Worm (Caenorhabditis elegans) whole organism, midembryonic: ENCODE measurements around the gene srbc-62.

Experiments
- T22C8.4 ChIP-seq: fragments of 200-800 bp; sonication (Bioruptor generic); IDR thresholded peaks from 2 replicates; pipeline ENCODE4 v1.3.6; 2022; ENCODE audit warnings: missing genetic modification characterization, missing compliant biosample characterization
- cog-1 ChIP-seq: sonication (generic microtip); optimal IDR thresholded peaks from 2 replicates; lab custom pipeline; 2016; ENCODE audit warnings: missing genetic modification characterization, missing compliant biosample characterization
- flt-1 ChIP-seq: fragments of 200-800 bp; sonication (Bioruptor generic); IDR thresholded peaks from 2 replicates; pipeline ENCODE4 v1.3.6; 2022; ENCODE audit warnings: missing genetic modification characterization, missing compliant biosample characterization
- klf-2 ChIP-seq: fragments of 200-800 bp; sonication (Bioruptor generic); conservative IDR thresholded peaks from 2 replicates; pipeline ENCODE4 v1.3.6; 2022; ENCODE audit warnings: missing genetic modification reagents, missing genetic modification characterization, missing compliant biosample characterization
- med-1 ChIP-seq: sonication (generic microtip); optimal IDR thresholded peaks from 2 replicates; lab custom pipeline; 2017; ENCODE audit warnings: missing genetic modification characterization, mild to moderate bottlenecking, missing compliant biosample characterization, antibody characterized with exemption, missing genetic modification reagents; ENCODE audit not compliant: insufficient read depth
- ref-1 ChIP-seq: fragments of 200-800 bp; sonication (Bioruptor generic); conservative IDR thresholded peaks from 2 replicates; pipeline ENCODE4 v1.3.6; 2022; ENCODE audit warnings: missing genetic modification reagents, missing genetic modification characterization, missing compliant biosample characterization
- tab-1 ChIP-seq: fragments of 200-800 bp; sonication (Bioruptor generic); IDR thresholded peaks from 2 replicates; pipeline ENCODE4 v1.3.6; 2022; ENCODE audit warnings: missing genetic modification characterization, missing compliant biosample characterization
- ztf-23 ChIP-seq: fragments of 200-800 bp; sonication (Bioruptor generic); IDR thresholded peaks from 2 replicates; pipeline ENCODE4 v1.3.6; 2022; ENCODE audit warnings: missing genetic modification reagents, missing genetic modification characterization, missing compliant biosample characterization

DNA sequence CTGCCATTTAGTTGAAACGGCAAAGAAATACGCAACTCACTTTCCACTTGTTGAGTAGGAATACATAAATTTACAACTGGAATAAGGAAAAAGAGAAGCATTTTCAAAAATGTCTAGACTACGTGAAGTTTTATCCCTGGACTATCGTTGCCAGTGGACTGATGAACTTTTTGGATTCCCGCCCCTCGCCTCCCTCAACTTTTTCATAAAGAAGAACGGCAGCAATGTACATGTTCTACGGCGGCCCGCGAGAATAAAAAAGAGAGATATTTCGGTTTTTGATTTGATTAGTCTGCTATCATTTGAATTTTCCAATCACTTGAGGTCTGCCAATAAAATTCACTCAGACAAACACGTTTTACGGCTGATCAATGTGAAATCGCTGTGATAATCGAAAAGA is 31.1 kb downstream of the srbc-62 start, which contains the start of gene clec-243:
- TF ChIP-seq tab-1 (GFP tag; lab: Robert Waterston, UW) (no peak), ztf-23 (GFP tag; lab: Robert Waterston, UW) (no peak), flt-1 (GFP tag; lab: Robert Waterston, UW) (no peak), cog-1 (tag; lab: Kevin White, UChicago) (no peak), klf-2 (GFP tag; lab: Robert Waterston, UW) (no peak), T22C8.4 (GFP tag; lab: Robert Waterston, UW) (no peak), med-1 (GFP tag; lab: Kevin White, UChicago) (no peak), ref-1 (GFP tag; lab: Robert Waterston, UW) (no peak)
